Fruit fly (Drosophila melanogaster): ENCODE measurements around the gene smog.

The smog gene

dm6 chr2L:4907986-4908385 is 55.3 kb downstream of the smog start (continued):
- TF ChIP-seq bsh (GFP tag; optimal IDR thresholded peaks at IDR 0.05) (peak in 1 of 2 experiments; percentile 73), ewg (GFP tag; optimal IDR thresholded peaks at IDR 0.05) (peak; percentile 64)

dm6 chr2L:4915715-4916153 is 63.1 kb downstream of the smog start:
- TF ChIP-seq danr (GFP tag; IDR thresholded peaks at IDR 0.05) = no peak
- peak; percentile 39 for TF ChIP-seq CG9727 (GFP tag; optimal IDR thresholded peaks at IDR 0.05)
- peak; percentile 64 for TF ChIP-seq CG10979 (tag; optimal IDR thresholded peaks at IDR 0.05)
- peak; percentile 22 for TF ChIP-seq CG18599 (GFP tag; optimal IDR thresholded peaks at IDR 0.05)
- TF ChIP-seq Ssrp (tag; optimal IDR thresholded peaks at IDR 0.05) = peak; percentile 17
- peak; percentile 7 for TF ChIP-seq CG8359 (GFP tag; optimal IDR thresholded peaks at IDR 0.05; ENCODE audit: borderline replicate concordance)
- no peak for TF ChIP-seq jumu (GFP tag; optimal IDR thresholded peaks at IDR 0.05)
- TF ChIP-seq CG14710 (tag; optimal IDR thresholded peaks at IDR 0.05) = peak; percentile 37
- TF ChIP-seq CG42726 (GFP tag; IDR thresholded peaks at IDR 0.05; ENCODE audit: partially characterized antibody) = no peak
- TF ChIP-seq CG8388 (GFP tag; optimal IDR thresholded peaks at IDR 0.05) = peak; percentile 15
- no peak for TF ChIP-seq C15 (GFP tag; IDR thresholded peaks at IDR 0.05)
- TF ChIP-seq Vsx1 (GFP tag; optimal IDR thresholded peaks at IDR 0.05) = peak; percentile 15
- TF ChIP-seq croc (GFP tag; conservative IDR thresholded peaks at IDR 0.05) = peak; percentile 46; the same call in 2 of the 3 replicates
- TF ChIP-seq CG18262 (tag; optimal IDR thresholded peaks at IDR 0.05) = peak; percentile 57
- TF ChIP-seq pros (GFP tag; optimal IDR thresholded peaks at IDR 0.05) = no peak
- TF ChIP-seq Sox102F (GFP tag; optimal IDR thresholded peaks at IDR 0.05) = peak; percentile 39
- no peak for TF ChIP-seq Mrtf (GFP tag; IDR thresholded peaks at IDR 0.05)
- no peak for TF ChIP-seq Dbx (GFP tag; IDR thresholded peaks at IDR 0.05)
- TF ChIP-seq ash1 (GFP tag; optimal IDR thresholded peaks at IDR 0.05) = no peak
- peak; percentile 40 for TF ChIP-seq Sox100B (GFP tag; optimal IDR thresholded peaks at IDR 0.05)
- peak; percentile 55 for TF ChIP-seq Blimp-1 (GFP tag; optimal IDR thresholded peaks at IDR 0.05)
- peak; percentile 22; the same call in 1 of the 2 replicates for TF ChIP-seq Drgx (GFP tag; IDR thresholded peaks at IDR 0.05)
- TF ChIP-seq lmd (GFP tag; IDR thresholded peaks at IDR 0.05) = peak; percentile 37
- peak; percentile 51 for TF ChIP-seq CG31441 (GFP tag; IDR thresholded peaks at IDR 0.05)
- peak; percentile 61 for TF ChIP-seq phol (tag; optimal IDR thresholded peaks at IDR 0.05)
- peak; percentile 11 for TF ChIP-seq CG30431 (GFP tag; optimal IDR thresholded peaks at IDR 0.05)
- no peak for TF ChIP-seq chn (GFP tag; optimal IDR thresholded peaks at IDR 0.05)
- peak; percentile 19 for TF ChIP-seq CG10209 (GFP tag; optimal IDR thresholded peaks at IDR 0.05)
- TF ChIP-seq CG7357 (GFP tag; IDR thresholded peaks at IDR 0.05) = no peak
- TF ChIP-seq CG10431 (GFP tag; optimal IDR thresholded peaks at IDR 0.05) = no peak
- peak; percentile 8 for TF ChIP-seq tin (GFP tag; optimal IDR thresholded peaks at IDR 0.05)
- TF ChIP-seq CG43689 (GFP tag; IDR thresholded peaks at IDR 0.05) = no peak
- peak; percentile 38 for TF ChIP-seq dmrt11E (tag; optimal IDR thresholded peaks at IDR 0.05)
- TF ChIP-seq wdn (GFP tag; IDR thresholded peaks at IDR 0.05) = peak; percentile 13; the same call in 1 of the 2 replicates
- no peak for TF ChIP-seq esg (GFP tag; conservative IDR thresholded peaks at IDR 0.05)
- 0 out of 2 replicates have a peak, but pooled peaks have one; percentile 9 for TF ChIP-seq CG14014 (GFP tag; IDR thresholded peaks at IDR 0.05)
- no peak for TF ChIP-seq CG6654 (GFP tag; optimal IDR thresholded peaks at IDR 0.05)
- TF ChIP-seq CG4282 (GFP tag; optimal IDR thresholded peaks at IDR 0.05) = no peak
- TF ChIP-seq h (optimal IDR thresholded peaks at IDR 0.05) = no peak
- peak; percentile 51 for TF ChIP-seq dmrt99B (tag; optimal IDR thresholded peaks at IDR 0.05)
- TF ChIP-seq CG10267 (tag; optimal IDR thresholded peaks at IDR 0.05) = peak; percentile 36
- peak; percentile 41 for TF ChIP-seq CG7839 (tag; optimal IDR thresholded peaks at IDR 0.05)
- TF ChIP-seq CG12769 (tag; optimal IDR thresholded peaks at IDR 0.05) = no peak
- TF ChIP-seq nmo (GFP tag; optimal IDR thresholded peaks at IDR 0.05) = peak; percentile 51
- TF ChIP-seq sima (GFP tag; optimal IDR thresholded peaks at IDR 0.05) = no peak
- TF ChIP-seq bcd (GFP tag; optimal IDR thresholded peaks at IDR 0.05) = peak; percentile 23
